Fruit fly (Drosophila melanogaster): Measurements from ENCODE around the gene Erk7.
A peak's percentile ranks its signal among the peaks of the same experiment; 100 is the strongest.

The Erk7 gene

dm6 chrX:9226837-9227236 lies 40.7 kb downstream of the Erk7 start, which contains the start of gene Gr8a:
Gr8a (plus strand) TSS chrX:9227137.
- TF ChIP-seq CG10669 (GFP tag; optimal IDR thresholded peaks at IDR 0.05) (no peak), CG11294 (GFP tag; IDR thresholded peaks at IDR 0.05) (no peak)

dm6 chrX:9225137-9225536 lies 42.4 kb downstream of the Erk7 start, which contains the start of gene CG15370:
CG15370 (plus strand) TSS chrX:9225437.
- TF ChIP-seq esn (GFP tag; optimal IDR thresholded peaks at IDR 0.05): no peak
- no peak for TF ChIP-seq CG10631 (GFP tag; optimal IDR thresholded peaks at IDR 0.05)
- TF ChIP-seq spab (GFP tag; optimal IDR thresholded peaks at IDR 0.05): no peak
- TF ChIP-seq CG9139 (GFP tag; optimal IDR thresholded peaks at IDR 0.05): no peak
- TF ChIP-seq salr (GFP tag; optimal IDR thresholded peaks at IDR 0.05): no peak
- no peak for TF ChIP-seq Gug (GFP tag; IDR thresholded peaks at IDR 0.05)

- no peak for TF ChIP-seq CG3032 (tag; optimal IDR thresholded peaks at IDR 0.05)
- no peak for TF ChIP-seq spab (GFP tag; optimal IDR thresholded peaks at IDR 0.05)
- no peak for TF ChIP-seq Ets21C (GFP tag; optimal IDR thresholded peaks at IDR 0.05)
- TF ChIP-seq achi (GFP tag; optimal IDR thresholded peaks at IDR 0.05): no peak
- no peak for TF ChIP-seq Blimp-1 (GFP tag; optimal IDR thresholded peaks at IDR 0.05)
- TF ChIP-seq CG31627 (GFP tag; optimal IDR thresholded peaks at IDR 0.05): no peak
- no peak for TF ChIP-seq CG34406 (GFP tag; optimal IDR thresholded peaks at IDR 0.05)
- no peak for TF ChIP-seq dsx (GFP tag; optimal IDR thresholded peaks at IDR 0.05; ENCODE audit: poor library complexity, severe bottlenecking)
- TF ChIP-seq net (GFP tag; optimal IDR thresholded peaks at IDR 0.05): no peak
- no peak for TF ChIP-seq CG6808 (GFP tag; optimal IDR thresholded peaks at IDR 0.05)
- TF ChIP-seq lz (GFP tag; optimal IDR thresholded peaks at IDR 0.05): no peak
- TF ChIP-seq dac (GFP tag; optimal IDR thresholded peaks at IDR 0.05): no peak
- no peak for TF ChIP-seq vri (GFP tag; optimal IDR thresholded peaks at IDR 0.05)
- no peak for TF ChIP-seq CG8632 (GFP tag; optimal IDR thresholded peaks at IDR 0.05)
- no peak for TF ChIP-seq CG11762 (GFP tag; optimal IDR thresholded peaks at IDR 0.05; ENCODE audit: insufficient read depth)
- no peak for TF ChIP-seq CG8319 (GFP tag; optimal IDR thresholded peaks at IDR 0.05)
- no peak for TF ChIP-seq Hr38 (GFP tag; optimal IDR thresholded peaks at IDR 0.05)
- TF ChIP-seq OdsH (GFP tag; optimal IDR thresholded peaks at IDR 0.05): no peak
- no peak for TF ChIP-seq salr (GFP tag; optimal IDR thresholded peaks at IDR 0.05)
- TF ChIP-seq CG6163 (GFP tag; IDR thresholded peaks at IDR 0.05): no peak
Observed at dm6 chrX:9224423-9224822, 43.1 kb downstream of the Erk7 start.

dm6 chrX:9223182-9223581 lies 44.3 kb downstream of the Erk7 start, which contains the start of gene t:
t (minus strand) TSS chrX:9223257.
- peak; percentile 50 for TF ChIP-seq CG15336 (GFP tag; IDR thresholded peaks at IDR 0.05)
- TF ChIP-seq CG6163 (GFP tag; IDR thresholded peaks at IDR 0.05): 0 out of 3 replicates have a peak, but pooled peaks have one; percentile 31
- TF ChIP-seq CG10631 (GFP tag; optimal IDR thresholded peaks at IDR 0.05): no peak
- peak; percentile 16 for TF ChIP-seq CG16779 (tag; optimal IDR thresholded peaks at IDR 0.05)
- peak; percentile 35; the same call in 1 of the 2 replicates for TF ChIP-seq CG11294 (GFP tag; IDR thresholded peaks at IDR 0.05)
- peak; percentile 67 for TF ChIP-seq Eip78C (GFP tag)
- peak; percentile 37 for TF ChIP-seq CG6276 (GFP tag; optimal IDR thresholded peaks at IDR 0.05)
- TF ChIP-seq eg (GFP tag; IDR thresholded peaks at IDR 0.05): peak; percentile 46; the same call in 1 of the 3 replicates
- no peak for TF ChIP-seq acj6 (GFP tag; optimal IDR thresholded peaks at IDR 0.05)
- TF ChIP-seq vri (GFP tag; optimal IDR thresholded peaks at IDR 0.05): no peak
- no peak for TF ChIP-seq CG9139 (GFP tag; optimal IDR thresholded peaks at IDR 0.05)
- TF ChIP-seq Hr4 (GFP tag; optimal IDR thresholded peaks at IDR 0.05): peak; percentile 2
- TF ChIP-seq CG4318 (GFP tag; optimal IDR thresholded peaks at IDR 0.05): no peak
- peak; percentile 42 for TF ChIP-seq CG32006 (GFP tag; optimal IDR thresholded peaks at IDR 0.05)
